1 fruit fly cellular context compared by ENCODE assay signal in genomic region chr3R:30813903-30814339, dm6.
A peak's percentile ranks its signal among the peaks of the same experiment; 100 is the strongest.
TF ChIP-seq lines count a peak whose summit lies in the region.

No protein-coding gene starts in this region.

TF ChIP-seq in whole organism, embryonic, 481 proteins besides CTCF, POLR2A, EP300 and RAD21 (continued from another document and continues in another):
- peak; percentile 79 for TF ChIP-seq CG33213 (GFP tag; optimal IDR thresholded peaks at IDR 0.05; lab: Kevin White, UChicago)
- peak; percentile 64; the same call in 1 of the 3 replicates for TF ChIP-seq CG11456 (GFP tag; IDR thresholded peaks at IDR 0.05; lab: Robert Waterston, UW)
- TF ChIP-seq CG9932 (GFP tag; IDR thresholded peaks at IDR 0.05; lab: Robert Waterston, UW), result peak; percentile 66
- peak; percentile 68; the same call in 2 of the 3 replicates for TF ChIP-seq C15 (GFP tag; IDR thresholded peaks at IDR 0.05; lab: Robert Waterston, UW)
- peak; percentile 79 for TF ChIP-seq en (GFP tag; optimal IDR thresholded peaks at IDR 0.05; lab: Kevin White, UChicago)
- no peak for TF ChIP-seq Dll (GFP tag; IDR thresholded peaks at IDR 0.05; lab: Robert Waterston, UW; ENCODE audit: partially characterized antibody)
- peak; percentile 73 for TF ChIP-seq CG15514 (GFP tag; optimal IDR thresholded peaks at IDR 0.05; lab: Kevin White, UChicago)
- TF ChIP-seq CG17361 (GFP tag; IDR thresholded peaks at IDR 0.05; lab: Robert Waterston, UW), result peak; percentile 91
- peak; percentile 86 for TF ChIP-seq CG17328 (GFP tag; IDR thresholded peaks at IDR 0.05; lab: Robert Waterston, UW)
- peak; percentile 84 for TF ChIP-seq CG14014 (GFP tag; IDR thresholded peaks at IDR 0.05; lab: Robert Waterston, UW)
- peak; percentile 16 for TF ChIP-seq stwl (tag; optimal IDR thresholded peaks at IDR 0.05; lab: Kevin White, UChicago)
- peak; percentile 81 for TF ChIP-seq CG2120 (GFP tag; optimal IDR thresholded peaks at IDR 0.05; lab: Kevin White, UChicago)
- 0 out of 2 replicates have a peak, but pooled peaks have one; percentile 27 for TF ChIP-seq MBD-R2 (GFP tag; IDR thresholded peaks at IDR 0.05; lab: Robert Waterston, UW)
- no peak for TF ChIP-seq CG42726 (GFP tag; IDR thresholded peaks at IDR 0.05; lab: Robert Waterston, UW; ENCODE audit: partially characterized antibody)
- TF ChIP-seq amos (GFP tag; IDR thresholded peaks at IDR 0.05; lab: Robert Waterston, UW; ENCODE audit: partially characterized antibody), result no peak
- TF ChIP-seq Lim3 (GFP tag; IDR thresholded peaks at IDR 0.05; lab: Robert Waterston, UW), result peak; percentile 53; the same call in 1 of the 2 replicates
- TF ChIP-seq CG12104 (GFP tag; optimal IDR thresholded peaks at IDR 0.05; lab: Kevin White, UChicago), result peak; percentile 79
- peak; percentile 82 for TF ChIP-seq pum (GFP tag; optimal IDR thresholded peaks at IDR 0.05; lab: Kevin White, UChicago)
- peak; percentile 98 for TF ChIP-seq sens (GFP tag; lab: Kevin White, UChicago)
- TF ChIP-seq HLHmδ (GFP tag; optimal IDR thresholded peaks at IDR 0.05; lab: Kevin White, UChicago), result no peak
- no peak for TF ChIP-seq pan (optimal IDR thresholded peaks at IDR 0.05; lab: Kevin White, UChicago)
- TF ChIP-seq pan (GFP tag; optimal IDR thresholded peaks at IDR 0.05 in 1 of 2, IDR thresholded peaks at IDR 0.05 in 1 of 2), result peak in 1 of 2 experiments; percentile 91
- peak; percentile 56 for TF ChIP-seq CG6654 (GFP tag; optimal IDR thresholded peaks at IDR 0.05; lab: Kevin White, UChicago)
- TF ChIP-seq CG6689 (GFP tag; IDR thresholded peaks at IDR 0.05; lab: Robert Waterston, UW), result peak; percentile 86
- TF ChIP-seq CG7745 (tag; optimal IDR thresholded peaks at IDR 0.05; lab: Kevin White, UChicago), result peak; percentile 25
- peak; percentile 79 for TF ChIP-seq kah (GFP tag; optimal IDR thresholded peaks at IDR 0.05; lab: Kevin White, UChicago)
- peak; percentile 55 for TF ChIP-seq CG8281 (tag; optimal IDR thresholded peaks at IDR 0.05; lab: Kevin White, UChicago)
- peak; percentile 57 for TF ChIP-seq CG8290 (GFP tag; optimal IDR thresholded peaks at IDR 0.05; lab: Kevin White, UChicago)
- TF ChIP-seq CG8290 (tag; optimal IDR thresholded peaks at IDR 0.05; lab: Kevin White, UChicago), result peak in 1 of 2 experiments; percentile 91
- TF ChIP-seq sob (GFP tag; IDR thresholded peaks at IDR 0.05; lab: Robert Waterston, UW), result peak; percentile 87
- TF ChIP-seq CG4820 (GFP tag; optimal IDR thresholded peaks at IDR 0.05; lab: Kevin White, UChicago), result peak; percentile 87
- TF ChIP-seq CG10267 (tag; optimal IDR thresholded peaks at IDR 0.05; lab: Kevin White, UChicago), result peak; percentile 85
- peak; percentile 11 for TF ChIP-seq pfk (GFP tag; optimal IDR thresholded peaks at IDR 0.05; lab: Kevin White, UChicago)
- TF ChIP-seq cad (GFP tag; optimal IDR thresholded peaks at IDR 0.05; lab: Kevin White, UChicago), result no peak
- no peak for TF ChIP-seq Bgb (GFP tag; IDR thresholded peaks at IDR 0.05; lab: Robert Waterston, UW; ENCODE audit: partially characterized antibody)
- peak; percentile 77 for TF ChIP-seq CG1647 (GFP tag; optimal IDR thresholded peaks at IDR 0.05; lab: Kevin White, UChicago)
- no peak for TF ChIP-seq ftz-f1 (GFP tag; optimal IDR thresholded peaks at IDR 0.05; lab: Kevin White, UChicago)
- peak; percentile 79 for TF ChIP-seq jumu (GFP tag; optimal IDR thresholded peaks at IDR 0.05; lab: Kevin White, UChicago)
- TF ChIP-seq Poxn (GFP tag; IDR thresholded peaks at IDR 0.05; lab: Robert Waterston, UW), result no peak
- no peak for TF ChIP-seq CG15479 (GFP tag; optimal IDR thresholded peaks at IDR 0.05; lab: Kevin White, UChicago)
- peak; percentile 87 for TF ChIP-seq CG7556 (GFP tag; optimal IDR thresholded peaks at IDR 0.05; lab: Kevin White, UChicago)
- TF ChIP-seq hkb (optimal IDR thresholded peaks at IDR 0.05; lab: Kevin White, UChicago), result no peak
- peak; percentile 93 for TF ChIP-seq hkb (GFP tag; IDR thresholded peaks at IDR 0.05; lab: Robert Waterston, UW)
- TF ChIP-seq otp (GFP tag; IDR thresholded peaks at IDR 0.05; lab: Robert Waterston, UW), result peak; percentile 88; the same call in 2 of the 3 replicates
- peak; percentile 86 for TF ChIP-seq Sox100B (GFP tag; optimal IDR thresholded peaks at IDR 0.05; lab: Kevin White, UChicago)
- peak; percentile 42 for TF ChIP-seq CG31365 (tag; optimal IDR thresholded peaks at IDR 0.05; lab: Kevin White, UChicago)
- TF ChIP-seq tna (GFP tag; IDR thresholded peaks at IDR 0.05; lab: Robert Waterston, UW; ENCODE audit: partially characterized antibody), result no peak
- no peak for TF ChIP-seq ato (GFP tag; IDR thresholded peaks at IDR 0.05; lab: Robert Waterston, UW; ENCODE audit: partially characterized antibody)
- TF ChIP-seq CG4282 (GFP tag; optimal IDR thresholded peaks at IDR 0.05; lab: Kevin White, UChicago), result peak; percentile 61
- TF ChIP-seq schlank (tag; optimal IDR thresholded peaks at IDR 0.05; lab: Kevin White, UChicago), result no peak
- peak; percentile 68 for TF ChIP-seq ssp (GFP tag; IDR thresholded peaks at IDR 0.05; lab: Robert Waterston, UW)
- TF ChIP-seq CG15011 (GFP tag; optimal IDR thresholded peaks at IDR 0.05; lab: Kevin White, UChicago), result peak; percentile 70
- TF ChIP-seq Ada2b (GFP tag; IDR thresholded peaks at IDR 0.05; lab: Robert Waterston, UW), result peak; percentile 92
- peak; percentile 95 for TF ChIP-seq CG17359 (tag; optimal IDR thresholded peaks at IDR 0.05; lab: Kevin White, UChicago)
- peak; percentile 81 for TF ChIP-seq org-1 (GFP tag; optimal IDR thresholded peaks at IDR 0.05; lab: Kevin White, UChicago)
- peak; percentile 75 for TF ChIP-seq BtbVII (GFP tag; optimal IDR thresholded peaks at IDR 0.05; lab: Kevin White, UChicago)
- no peak for TF ChIP-seq bigmax (GFP tag; optimal IDR thresholded peaks at IDR 0.05; lab: Kevin White, UChicago)
- TF ChIP-seq Stat92E (GFP tag; optimal IDR thresholded peaks at IDR 0.05; lab: Kevin White, UChicago), result peak in 1 of 3 experiments; percentile 35
- TF ChIP-seq CG17568 (GFP tag; optimal IDR thresholded peaks at IDR 0.05; lab: Kevin White, UChicago), result peak; percentile 74
- peak; percentile 89 for TF ChIP-seq Awh (GFP tag; IDR thresholded peaks at IDR 0.05; lab: Robert Waterston, UW)
- TF ChIP-seq CG12744 (GFP tag; optimal IDR thresholded peaks at IDR 0.05; lab: Kevin White, UChicago), result peak; percentile 75
- peak in 1 of 2 experiments; percentile 90 for TF ChIP-seq Eip74EF (GFP tag; optimal IDR thresholded peaks at IDR 0.05; lab: Kevin White, UChicago)
- TF ChIP-seq dimm (GFP tag; IDR thresholded peaks at IDR 0.05; lab: Robert Waterston, UW), result peak; percentile 54; the same call in 1 of the 2 replicates
- peak; percentile 14; the same call in 1 of the 2 replicates for TF ChIP-seq gt (GFP tag; IDR thresholded peaks at IDR 0.05; lab: Robert Waterston, UW)
- TF ChIP-seq NC2α (GFP tag; optimal IDR thresholded peaks at IDR 0.05; lab: Kevin White, UChicago), result peak; percentile 61
- peak; percentile 82 for TF ChIP-seq CG17385 (GFP tag; optimal IDR thresholded peaks at IDR 0.05; lab: Kevin White, UChicago)
- peak; percentile 25 for TF ChIP-seq fd102C (GFP tag; optimal IDR thresholded peaks at IDR 0.05; lab: Kevin White, UChicago)
- peak; percentile 90 for TF ChIP-seq CG8924 (tag; optimal IDR thresholded peaks at IDR 0.05; lab: Kevin White, UChicago)
- TF ChIP-seq CG4730 (GFP tag; IDR thresholded peaks at IDR 0.05; lab: Robert Waterston, UW), result peak; percentile 84
- TF ChIP-seq scrt (GFP tag; optimal IDR thresholded peaks at IDR 0.05; lab: Kevin White, UChicago), result peak; percentile 76
- peak; percentile 91 for TF ChIP-seq zfh1 (GFP tag; IDR thresholded peaks at IDR 0.05; lab: Robert Waterston, UW)
- TF ChIP-seq CG12659 (GFP tag; optimal IDR thresholded peaks at IDR 0.05; lab: Kevin White, UChicago), result peak; percentile 78
- no peak for TF ChIP-seq usp (GFP tag; optimal IDR thresholded peaks at IDR 0.05; lab: Kevin White, UChicago)
- TF ChIP-seq Adf1 (GFP tag; IDR thresholded peaks at IDR 0.05; lab: Robert Waterston, UW), result no peak
- TF ChIP-seq CG1832 (GFP tag; optimal IDR thresholded peaks at IDR 0.05; lab: Kevin White, UChicago), result no peak
- TF ChIP-seq CG6683 (GFP tag; optimal IDR thresholded peaks at IDR 0.05; lab: Kevin White, UChicago), result peak; percentile 74
- TF ChIP-seq sc (optimal IDR thresholded peaks at IDR 0.05; lab: Kevin White, UChicago), result no peak
- peak; percentile 70 for TF ChIP-seq sc (GFP tag; optimal IDR thresholded peaks at IDR 0.05; lab: Kevin White, UChicago)
- peak; percentile 77 for TF ChIP-seq cwo (GFP tag; optimal IDR thresholded peaks at IDR 0.05; lab: Kevin White, UChicago)
- peak; percentile 53 for TF ChIP-seq exex (tag; optimal IDR thresholded peaks at IDR 0.05; lab: Kevin White, UChicago)
- peak; percentile 73 for TF ChIP-seq CG9437 (GFP tag; optimal IDR thresholded peaks at IDR 0.05; lab: Kevin White, UChicago)
- peak; percentile 72; the same call in 1 of the 2 replicates for TF ChIP-seq danr (GFP tag; IDR thresholded peaks at IDR 0.05; lab: Robert Waterston, UW)
- no peak for TF ChIP-seq mld (GFP tag; IDR thresholded peaks at IDR 0.05; lab: Robert Waterston, UW; ENCODE audit: partially characterized antibody)
- TF ChIP-seq phol (tag; optimal IDR thresholded peaks at IDR 0.05; lab: Kevin White, UChicago), result peak; percentile 90
- peak; percentile 75; the same call in 1 of the 2 replicates for TF ChIP-seq ro (GFP tag; IDR thresholded peaks at IDR 0.05; lab: Robert Waterston, UW)
- peak; percentile 76 for TF ChIP-seq CG9817 (tag; optimal IDR thresholded peaks at IDR 0.05; lab: Kevin White, UChicago)
- peak; percentile 88 for TF ChIP-seq Ptx1 (GFP tag; IDR thresholded peaks at IDR 0.05; lab: Robert Waterston, UW)
- TF ChIP-seq CG2199 (GFP tag; IDR thresholded peaks at IDR 0.05; lab: Robert Waterston, UW), result 0 out of 3 replicates have a peak, but pooled peaks have one; percentile 60
- TF ChIP-seq fu2 (GFP tag; optimal IDR thresholded peaks at IDR 0.05; lab: Kevin White, UChicago), result peak; percentile 73
- peak; percentile 85 for TF ChIP-seq oc (tag; optimal IDR thresholded peaks at IDR 0.05; lab: Kevin White, UChicago)
- peak; percentile 56 for TF ChIP-seq CG14965 (GFP tag; optimal IDR thresholded peaks at IDR 0.05; lab: Kevin White, UChicago; ENCODE audit: borderline replicate concordance)
- peak; percentile 94 for TF ChIP-seq dmrt99B (tag; optimal IDR thresholded peaks at IDR 0.05; lab: Kevin White, UChicago)
- TF ChIP-seq CG3838 (GFP tag; optimal IDR thresholded peaks at IDR 0.05; lab: Kevin White, UChicago), result peak; percentile 53
- TF ChIP-seq Neu2 (GFP tag; optimal IDR thresholded peaks at IDR 0.05; lab: Kevin White, UChicago; ENCODE audit: borderline replicate concordance), result peak; percentile 36
- TF ChIP-seq CG12071 (GFP tag; optimal IDR thresholded peaks at IDR 0.05; lab: Kevin White, UChicago), result peak; percentile 83
- TF ChIP-seq CG6813 (GFP tag; optimal IDR thresholded peaks at IDR 0.05; lab: Kevin White, UChicago), result peak; percentile 79
- peak; percentile 70 for TF ChIP-seq wdn (GFP tag; IDR thresholded peaks at IDR 0.05; lab: Robert Waterston, UW)
- TF ChIP-seq pnt (GFP tag; optimal IDR thresholded peaks at IDR 0.05; lab: Kevin White, UChicago), result peak; percentile 83
- TF ChIP-seq tll (GFP tag; optimal IDR thresholded peaks at IDR 0.05; lab: Kevin White, UChicago), result no peak
- TF ChIP-seq cg (GFP tag; optimal IDR thresholded peaks at IDR 0.05; lab: Kevin White, UChicago), result no peak
- TF ChIP-seq MESR4 (GFP tag; optimal IDR thresholded peaks at IDR 0.05; lab: Kevin White, UChicago), result peak; percentile 1
- TF ChIP-seq vnd (GFP tag; IDR thresholded peaks at IDR 0.05; lab: Robert Waterston, UW; ENCODE audit: partially characterized antibody), result no peak
- TF ChIP-seq CG12155 (GFP tag; optimal IDR thresholded peaks at IDR 0.05; lab: Kevin White, UChicago), result peak; percentile 72
- TF ChIP-seq D (optimal IDR thresholded peaks at IDR 0.05; lab: Kevin White, UChicago), result no peak
- peak; percentile 84 for TF ChIP-seq D (GFP tag; optimal IDR thresholded peaks at IDR 0.05; lab: Kevin White, UChicago)
- TF ChIP-seq hb (GFP tag; IDR thresholded peaks at IDR 0.05; lab: Robert Waterston, UW; ENCODE audit: partially characterized antibody), result no peak
- TF ChIP-seq slbo (GFP tag; IDR thresholded peaks at IDR 0.05; lab: Robert Waterston, UW), result peak; percentile 88
- peak; percentile 14 for TF ChIP-seq ab (GFP tag; optimal IDR thresholded peaks at IDR 0.05; lab: Kevin White, UChicago)
- peak; percentile 85 for TF ChIP-seq Vsx1 (GFP tag; optimal IDR thresholded peaks at IDR 0.05; lab: Kevin White, UChicago)
- TF ChIP-seq CG10979 (tag; optimal IDR thresholded peaks at IDR 0.05; lab: Kevin White, UChicago), result peak; percentile 91
- peak; percentile 10 for TF ChIP-seq Hand (GFP tag; optimal IDR thresholded peaks at IDR 0.05; lab: Kevin White, UChicago)
- TF ChIP-seq CG10147 (GFP tag; optimal IDR thresholded peaks at IDR 0.05; lab: Kevin White, UChicago), result peak; percentile 84
- TF ChIP-seq Ets65A (GFP tag; lab: Kevin White, UChicago), result peak; percentile 92
- TF ChIP-seq CG12219 (GFP tag; optimal IDR thresholded peaks at IDR 0.05; lab: Kevin White, UChicago), result peak; percentile 82
- peak; percentile 57 for TF ChIP-seq pros (GFP tag; optimal IDR thresholded peaks at IDR 0.05; lab: Kevin White, UChicago)
- TF ChIP-seq CG31441 (GFP tag; IDR thresholded peaks at IDR 0.05; lab: Robert Waterston, UW), result peak; percentile 91
- TF ChIP-seq CG10209 (GFP tag; optimal IDR thresholded peaks at IDR 0.05; lab: Kevin White, UChicago), result peak; percentile 82
- peak; percentile 10 for TF ChIP-seq tup (GFP tag; optimal IDR thresholded peaks at IDR 0.05; lab: Kevin White, UChicago)
- peak; percentile 79; the same call in 1 of the 2 replicates for TF ChIP-seq ara (GFP tag; IDR thresholded peaks at IDR 0.05; lab: Robert Waterston, UW)
- peak; percentile 78 for TF ChIP-seq NC2β (GFP tag; optimal IDR thresholded peaks at IDR 0.05; lab: Kevin White, UChicago)
- TF ChIP-seq CG4424 (GFP tag; optimal IDR thresholded peaks at IDR 0.05; lab: Kevin White, UChicago), result peak; percentile 89
- TF ChIP-seq trem (tag; optimal IDR thresholded peaks at IDR 0.05; lab: Kevin White, UChicago), result peak; percentile 83
- TF ChIP-seq GATAe (GFP tag; conservative IDR thresholded peaks at IDR 0.05; lab: Robert Waterston, UW), result no peak
- peak; percentile 75 for TF ChIP-seq CG9609 (GFP tag; optimal IDR thresholded peaks at IDR 0.05; lab: Kevin White, UChicago)
- TF ChIP-seq gfzf (GFP tag; optimal IDR thresholded peaks at IDR 0.05; lab: Kevin White, UChicago), result peak; percentile 8
- peak; percentile 63; the same call in 1 of the 2 replicates for TF ChIP-seq Doc2 (GFP tag; IDR thresholded peaks at IDR 0.05; lab: Robert Waterston, UW)
- TF ChIP-seq CG15269 (tag; optimal IDR thresholded peaks at IDR 0.05; lab: Kevin White, UChicago), result peak; percentile 87
- peak; percentile 79 for TF ChIP-seq HHEX (GFP tag; optimal IDR thresholded peaks at IDR 0.05; lab: Kevin White, UChicago)
- peak; percentile 91 for TF ChIP-seq Sox102F (GFP tag; optimal IDR thresholded peaks at IDR 0.05; lab: Kevin White, UChicago)
